Worm (Caenorhabditis elegans): ENCODE results near the gene F38B7.3.
A peak's percentile ranks its signal among the peaks of the same experiment; 100 is the strongest.

ce11 chrV:11548914-11549406, at the start of gene F38B7.3, which contains the start of gene F38B7.17:
- TF ChIP-seq fos-1 (tag; optimal IDR thresholded peaks at IDR 0.05): peak; percentile 46
- peak; percentile 43 for TF ChIP-seq lir-3 (tag; optimal IDR thresholded peaks at IDR 0.05; ENCODE audit: poor library complexity)
- no peak for TF ChIP-seq lin-15B (tag; optimal IDR thresholded peaks at IDR 0.05)
- no peak for TF ChIP-seq nhr-237 (tag; optimal IDR thresholded peaks at IDR 0.05)
- peak; percentile 67 for TF ChIP-seq nhr-11 (tag; optimal IDR thresholded peaks at IDR 0.05)
- no peak for TF ChIP-seq ama-1 (optimal IDR thresholded peaks at IDR 0.05)
